Worm (Caenorhabditis elegans): Measurements from ENCODE around the gene ima-1.

The ima-1 gene

ce11 chrV:11220936-11221335 is 18.5 kb upstream of the ima-1 start, which contains the start of gene T19B10.2:
TSS of gene T19B10.2 (plus strand) at chrV:11221302.
- TF ChIP-seq unc-62 (GFP tag; optimal IDR thresholded peaks at IDR 0.05): no peak

DNA sequence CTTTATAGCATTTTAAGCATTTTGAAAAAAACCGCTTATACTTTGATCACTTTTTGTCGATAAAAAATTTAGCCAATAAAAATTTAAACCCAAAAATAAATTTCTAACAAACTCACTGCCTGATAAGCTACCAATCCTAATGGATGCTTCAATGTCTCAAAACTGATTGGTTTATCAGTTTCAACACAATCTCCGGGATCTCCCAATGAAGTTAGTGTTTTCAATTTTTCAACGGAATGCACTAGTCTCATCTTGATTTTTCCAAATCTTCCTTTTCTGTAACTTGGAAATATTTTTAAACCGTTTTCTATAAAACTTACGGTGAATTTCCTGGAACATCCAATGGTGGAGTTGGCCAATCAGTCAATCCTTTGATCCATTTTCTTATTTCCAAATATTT is 15.8 kb upstream of the ima-1 start:
- no peak for TF ChIP-seq unc-62 (GFP tag; optimal IDR thresholded peaks at IDR 0.05)

- TF ChIP-seq unc-62 (GFP tag; optimal IDR thresholded peaks at IDR 0.05): no peak
Measured at ce11 chrV:11225981-11226380, 13.5 kb upstream of the ima-1 start, which contains the start of gene bgal-1. TSS of gene bgal-1 (minus strand) at chrV:11226018.

DNA sequence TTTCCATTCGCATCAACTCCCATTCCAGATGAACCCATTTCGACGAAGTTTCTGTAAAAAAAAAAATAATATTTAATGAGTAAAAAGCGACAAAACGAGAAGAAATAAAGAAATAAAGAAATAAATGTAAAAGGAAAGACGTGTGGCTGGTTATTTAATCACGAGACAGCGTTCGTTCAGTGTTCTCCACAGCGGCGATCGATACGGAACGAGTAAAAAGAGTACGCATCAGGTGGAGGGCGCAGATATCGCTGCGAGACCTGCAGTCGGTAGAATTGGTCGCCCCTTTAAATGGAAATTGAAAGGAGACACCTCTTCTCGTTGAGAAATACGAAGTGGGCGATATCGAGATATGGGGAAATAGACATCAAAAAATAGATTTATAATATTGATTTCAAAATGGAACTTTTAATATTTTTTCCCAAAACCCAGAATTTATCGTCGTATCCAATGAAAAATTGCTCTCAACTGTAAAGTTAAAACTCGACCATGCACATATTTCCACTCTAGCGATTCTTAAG is 10.8 kb upstream of the ima-1 start, which contains the start of gene pqn-70:
Gene pqn-70 (minus strand): TSS at position 51 of the 521 bp plus-strand sequence.
- TF ChIP-seq unc-62 (GFP tag; optimal IDR thresholded peaks at IDR 0.05): no peak

ce11 chrV:11231177-11231576 is 8.3 kb upstream of the ima-1 start:
- no peak for TF ChIP-seq unc-62 (GFP tag; optimal IDR thresholded peaks at IDR 0.05)

DNA sequence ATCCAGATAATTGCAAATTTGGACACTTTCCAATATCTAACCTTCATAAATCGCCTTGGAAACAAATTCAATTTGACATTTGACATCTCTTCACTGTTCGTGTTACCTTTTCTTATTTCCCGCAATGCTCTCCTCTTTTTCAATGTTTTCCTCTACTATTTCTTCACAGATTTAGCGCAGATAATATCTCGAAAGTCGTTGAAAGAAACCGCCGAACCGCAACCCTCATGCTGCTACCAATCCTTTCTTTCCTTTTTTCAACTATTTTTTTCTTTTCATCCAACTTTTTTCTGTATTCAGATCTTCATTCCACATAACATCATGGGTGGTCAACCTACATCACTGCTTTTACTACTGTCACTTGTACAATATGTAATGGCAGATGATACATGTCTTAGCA is 5.1 kb upstream of the ima-1 start, which contains the start of gene T19B10.5:
Gene T19B10.5 (plus strand): TSS at position 301 of the 400 bp plus-strand sequence.
- TF ChIP-seq unc-62 (GFP tag; optimal IDR thresholded peaks at IDR 0.05): no peak

DNA sequence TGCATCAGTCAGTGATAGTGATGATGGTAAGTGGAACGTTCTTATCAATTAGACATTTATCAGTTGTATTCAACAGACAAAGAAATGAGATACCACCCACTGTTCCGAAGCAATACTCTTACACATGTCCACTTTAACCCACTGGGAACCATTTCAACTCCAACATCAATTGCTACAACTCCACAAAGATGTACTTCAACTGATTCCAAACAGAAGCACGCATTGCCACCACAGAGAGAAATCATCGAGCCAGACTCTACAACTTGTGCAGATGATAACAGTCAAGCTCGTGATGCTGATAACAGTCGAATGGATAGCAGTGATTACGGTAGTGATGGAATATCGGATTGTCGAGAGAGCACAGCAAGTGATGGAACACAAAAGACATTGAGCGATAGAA is 3.6 kb upstream of the ima-1 start:
- TF ChIP-seq unc-62 (GFP tag; optimal IDR thresholded peaks at IDR 0.05): no peak

- TF ChIP-seq unc-62 (GFP tag; optimal IDR thresholded peaks at IDR 0.05): no peak
Measured at ce11 chrV:11241580-11241979, 2.1 kb downstream of the ima-1 start, which contains the start of gene pgap-1. TSS of gene pgap-1 (plus strand) at chrV:11241880.

DNA sequence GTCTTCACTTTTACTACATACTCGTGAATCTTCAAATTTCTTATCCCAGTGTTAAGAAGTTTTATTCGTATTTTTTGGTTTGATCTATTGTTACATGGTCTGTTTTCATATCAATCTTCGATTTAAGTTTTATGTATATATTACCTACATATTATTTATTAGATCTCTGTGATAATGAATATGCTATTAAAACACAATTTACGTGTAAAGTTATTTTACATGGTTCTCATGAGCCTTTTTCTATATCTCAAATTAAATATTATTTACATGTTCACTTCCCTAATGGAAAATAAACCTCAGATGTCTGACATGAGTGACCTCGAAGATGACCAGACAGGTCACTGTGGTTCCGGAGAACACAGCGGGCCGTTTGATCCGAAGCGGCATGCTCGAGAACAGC is 5.1 kb downstream of the ima-1 start, which contains the start of gene mxl-1:
Gene mxl-1 (plus strand): TSS at position 301 of the 400 bp plus-strand sequence.
- TF ChIP-seq unc-62 (GFP tag; optimal IDR thresholded peaks at IDR 0.05): no peak

ce11 chrV:11245029-11245428 is 5.6 kb downstream of the ima-1 start:
- no peak for TF ChIP-seq unc-62 (GFP tag; optimal IDR thresholded peaks at IDR 0.05)

- TF ChIP-seq unc-62 (GFP tag; optimal IDR thresholded peaks at IDR 0.05): no peak
Measured at ce11 chrV:11247846-11248245, 8.4 kb downstream of the ima-1 start, which contains the start of gene mam-4. TSS of gene mam-4 (plus strand) at chrV:11248146.

DNA sequence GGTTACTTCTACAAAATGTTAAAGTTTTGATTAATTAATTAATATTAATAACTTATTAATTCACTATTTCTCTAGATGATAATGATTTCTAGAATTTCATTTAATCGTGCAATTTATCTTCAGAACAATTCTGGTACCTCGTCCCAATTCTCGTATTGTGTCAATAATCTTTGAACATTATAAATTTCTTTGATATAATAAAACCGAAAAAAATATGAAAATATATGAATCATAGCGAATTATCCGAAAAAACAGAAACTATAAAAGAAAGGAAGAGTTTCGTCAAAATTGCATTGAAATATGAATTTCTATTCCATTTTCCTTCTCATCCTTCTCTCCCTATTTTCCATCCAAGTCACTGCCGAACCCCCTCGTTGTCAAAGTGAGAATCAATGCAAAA is 11.3 kb downstream of the ima-1 start, which contains the start of gene T19B10.12:
Gene T19B10.12 (plus strand): TSS at position 301 of the 400 bp plus-strand sequence.
- TF ChIP-seq unc-62 (GFP tag; optimal IDR thresholded peaks at IDR 0.05): no peak

ce11 chrV:11251798-11252197 is 12.3 kb downstream of the ima-1 start:
- no peak for TF ChIP-seq unc-62 (GFP tag; optimal IDR thresholded peaks at IDR 0.05)

- TF ChIP-seq unc-62 (GFP tag; optimal IDR thresholded peaks at IDR 0.05): no peak
Measured at ce11 chrV:11252429-11252828, 13.0 kb downstream of the ima-1 start, which contains the start of gene srsx-33. TSS of gene srsx-33 (minus strand) at chrV:11252529.

DNA sequence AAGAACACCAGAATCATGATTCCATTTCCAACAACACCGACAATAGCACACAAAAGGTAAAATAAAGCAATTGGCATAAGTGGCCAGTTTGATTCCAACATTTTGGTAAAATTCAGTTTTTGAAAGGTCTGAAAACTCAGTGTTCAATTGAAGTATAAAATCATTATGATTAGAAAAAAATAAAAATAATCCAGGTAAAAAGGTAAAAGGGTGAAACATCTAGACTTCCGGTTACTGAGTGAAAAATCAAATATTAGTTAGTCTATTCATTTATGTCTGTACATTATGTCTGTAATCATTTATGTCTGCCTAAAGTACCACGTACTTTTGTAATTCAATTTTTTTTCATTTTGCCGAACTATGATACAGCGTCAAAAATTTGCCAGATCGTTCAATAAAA is 15.5 kb downstream of the ima-1 start, which contains the start of gene srsx-31:
Gene srsx-31 (minus strand): TSS at position 101 of the 400 bp plus-strand sequence.
- TF ChIP-seq unc-62 (GFP tag; optimal IDR thresholded peaks at IDR 0.05): no peak

ce11 chrV:11258896-11259295 is 19.4 kb downstream of the ima-1 start, which contains the start of gene lgc-36:
TSS of gene lgc-36 (minus strand) at chrV:11258996.
- no peak for TF ChIP-seq unc-62 (GFP tag; optimal IDR thresholded peaks at IDR 0.05)

ce11 chrV:11260622-11261021 is 21.1 kb downstream of the ima-1 start, which contains the start of gene F07B10.7:
TSS of gene F07B10.7 (minus strand) at chrV:11260722.
- TF ChIP-seq unc-62 (GFP tag; optimal IDR thresholded peaks at IDR 0.05): no peak

Data from whole organism, dauer.